Worm (Caenorhabditis elegans) whole organism, young adult: ENCODE measurements around the gene cpt-3.
A peak's percentile ranks its signal among the peaks of the same experiment; 100 is the strongest.

Source experiments
- B0261.1 ChIP-seq: sonication (generic microtip); optimal IDR thresholded peaks from 2 replicates; lab custom pipeline; 2016; ENCODE audit warnings: mild to moderate bottlenecking, missing genetic modification characterization, moderate library complexity, missing compliant biosample characterization
- C06A6.2 ChIP-seq: fragments of 200-800 bp; sonication (Bioruptor generic); conservative IDR thresholded peaks from 2 replicates; pipeline ENCODE4 v1.3.6; 2022; ENCODE audit warnings: missing genetic modification characterization, missing compliant biosample characterization
- C17E4.6 ChIP-seq: fragments of 200-800 bp; sonication (Bioruptor generic); IDR thresholded peaks from 2 replicates; pipeline ENCODE4 v1.3.6; 2022; ENCODE audit warnings: missing genetic modification reagents, missing genetic modification characterization, missing compliant biosample characterization
- F22D6.2 ChIP-seq: sonication (generic microtip); optimal IDR thresholded peaks from 2 replicates; lab custom pipeline; 2016; ENCODE audit warnings: mild to moderate bottlenecking, missing genetic modification characterization, missing compliant biosample characterization
- F33H1.4 ChIP-seq: fragments of 200-800 bp; sonication (Bioruptor generic); IDR thresholded peaks from 2 replicates; pipeline ENCODE4 v1.3.6; 2022; ENCODE audit warnings: missing genetic modification reagents, missing genetic modification characterization, missing compliant biosample characterization
- F39B2.1 ChIP-seq: fragments of 200-800 bp; sonication (Bioruptor generic); IDR thresholded peaks from 2 replicates; pipeline ENCODE4 v1.3.6; 2022; ENCODE audit warnings: missing genetic modification reagents, missing genetic modification characterization, missing compliant biosample characterization
- F49E8.2 ChIP-seq: sonication (generic microtip); optimal IDR thresholded peaks from 3 replicates; lab custom pipeline; 2017; ENCODE audit warnings: missing genetic modification characterization, mild to moderate bottlenecking, missing compliant biosample characterization, antibody characterized with exemption, moderate library complexity; ENCODE audit not compliant: insufficient read depth
- F55B11.4 ChIP-seq: sonication (generic microtip); optimal IDR thresholded peaks from 2 replicates; lab custom pipeline; 2016; ENCODE audit warnings: missing compliant biosample characterization, missing genetic modification characterization, borderline replicate concordance; ENCODE audit not compliant: insufficient read depth
- F57A8.1 ChIP-seq: fragments of 200-800 bp; sonication (Bioruptor generic); optimal IDR thresholded peaks from 2 replicates; lab custom pipeline; 2018; ENCODE audit warnings: mild to moderate bottlenecking, missing genetic modification characterization, moderate library complexity, missing compliant biosample characterization
- F57C9.4 ChIP-seq: sonication (generic microtip); optimal IDR thresholded peaks from 2 replicates; lab custom pipeline; 2017; ENCODE audit warnings: mild to moderate bottlenecking, missing genetic modification characterization, missing compliant biosample characterization
- T26A5.8 ChIP-seq: sonication (generic microtip); optimal IDR thresholded peaks from 2 replicates; lab custom pipeline; 2016; ENCODE audit warnings: missing genetic modification characterization, missing compliant biosample characterization
- Y53F4B.3 ChIP-seq: fragments of 200-800 bp; sonication (Bioruptor generic); IDR thresholded peaks from 2 replicates; pipeline ENCODE4 v1.3.6; 2022; ENCODE audit warnings: missing genetic modification reagents, missing genetic modification characterization, missing compliant biosample characterization
- Y53G8AR.9 ChIP-seq: fragments of 200-800 bp; sonication (Bioruptor generic); conservative IDR thresholded peaks from 2 replicates; pipeline ENCODE4 v1.3.6; 2022; ENCODE audit warnings: missing genetic modification reagents, missing genetic modification characterization, missing compliant biosample characterization
- Y56A3A.18 ChIP-seq: fragments of 200-800 bp; sonication (Bioruptor generic); IDR thresholded peaks from 2 replicates; pipeline ENCODE4 v1.3.6; 2022; ENCODE audit warnings: missing genetic modification reagents, missing genetic modification characterization, missing compliant biosample characterization
- atf-7 ChIP-seq: sonication (generic microtip); optimal IDR thresholded peaks from 2 replicates; lab custom pipeline; 2017; ENCODE audit warnings: mild to moderate bottlenecking, missing genetic modification characterization, missing compliant biosample characterization
- bed-2 ChIP-seq: fragments of 200-800 bp; sonication (Bioruptor generic); IDR thresholded peaks from 2 replicates; pipeline ENCODE4 v1.3.6; 2022; ENCODE audit warnings: missing genetic modification reagents, missing genetic modification characterization, missing compliant biosample characterization
- ccch-3 ChIP-seq: fragments of 200-800 bp; sonication (Bioruptor generic); optimal IDR thresholded peaks from 2 replicates; lab custom pipeline; 2018; ENCODE audit warnings: mild to moderate bottlenecking, missing genetic modification characterization, missing compliant biosample characterization
- cebp-1 ChIP-seq, 2 experiments: fragments of 200-800 bp in 1 of 2; sonication (Bioruptor generic) in 1 of 2; sonication (generic microtip) in 1 of 2; IDR thresholded peaks in 1 of 2; optimal IDR thresholded peaks in 1 of 2; 2 replicates each; pipeline versions ENCODE4 v1.3.6 to Lab custom; 2017 to 2022; ENCODE audit warnings: missing compliant biosample characterization in 2 of 2, missing genetic modification characterization in 2 of 2, mild to moderate bottlenecking in 1 of 2, missing genetic modification reagents in 1 of 2, moderate library complexity in 1 of 2
- cebp-2 ChIP-seq: fragments of 200-800 bp; sonication (Bioruptor generic); IDR thresholded peaks from 2 replicates; pipeline ENCODE4 v1.3.6; 2022; ENCODE audit warnings: missing genetic modification characterization, missing compliant biosample characterization
- ceh-27 ChIP-seq: fragments of 200-800 bp; sonication (Bioruptor generic); optimal IDR thresholded peaks from 2 replicates; lab custom pipeline; 2018; ENCODE audit warnings: mild to moderate bottlenecking, missing genetic modification characterization, moderate library complexity, missing compliant biosample characterization
- ceh-40 ChIP-seq: fragments of 200-800 bp; sonication (Bioruptor generic); IDR thresholded peaks from 2 replicates; pipeline ENCODE4 v1.3.6; 2022; ENCODE audit warnings: missing genetic modification characterization, missing compliant biosample characterization
- chd-7 ChIP-seq: sonication (generic microtip); optimal IDR thresholded peaks from 2 replicates; lab custom pipeline; 2016; ENCODE audit warnings: mild to moderate bottlenecking, missing genetic modification characterization, moderate library complexity, missing compliant biosample characterization
- dpff-1 ChIP-seq: sonication (generic microtip); optimal IDR thresholded peaks from 2 replicates; lab custom pipeline; 2017; ENCODE audit warnings: mild to moderate bottlenecking, missing genetic modification characterization, missing compliant biosample characterization
- dpl-1 ChIP-seq: fragments of 150-350 bp; optimal IDR thresholded peaks from 2 replicates; lab custom pipeline; 2014; ENCODE audit warnings: missing biosample characterization, missing genetic modification reagents, missing genetic modification characterization
- egl-18 ChIP-seq: fragments of 200-800 bp; sonication (Bioruptor generic); IDR thresholded peaks from 2 replicates; pipeline ENCODE4 v1.3.6; 2022; ENCODE audit warnings: missing genetic modification reagents, missing genetic modification characterization, missing compliant biosample characterization
- ets-4 ChIP-seq: fragments of 200-800 bp; sonication (Bioruptor generic); optimal IDR thresholded peaks from 2 replicates; lab custom pipeline; 2018; ENCODE audit warnings: mild to moderate bottlenecking, missing genetic modification characterization, missing compliant biosample characterization
- gei-17 ChIP-seq: fragments of 200-800 bp; sonication (Bioruptor generic); optimal IDR thresholded peaks from 2 replicates; lab custom pipeline; 2018; ENCODE audit warnings: mild to moderate bottlenecking, missing genetic modification characterization, missing compliant biosample characterization
- him-1 ChIP-seq: sonication (generic microtip); optimal IDR thresholded peaks from 2 replicates; lab custom pipeline; 2016; ENCODE audit warnings: missing genotype, missing genetic modification reagents, missing genetic modification characterization, missing compliant biosample characterization
- hlh-12 ChIP-seq: sonication (generic microtip); optimal IDR thresholded peaks from 2 replicates; lab custom pipeline; 2016; ENCODE audit warnings: missing genetic modification characterization, missing compliant biosample characterization
- hmg-1.2 ChIP-seq: fragments of 200-800 bp; sonication (Bioruptor generic); IDR thresholded peaks from 2 replicates; pipeline ENCODE4 v1.3.6; 2022; ENCODE audit warnings: missing genetic modification reagents, missing genetic modification characterization, missing compliant biosample characterization
- hsf-1 ChIP-seq: fragments of 200-800 bp; sonication (Bioruptor generic); IDR thresholded peaks from 2 replicates; pipeline ENCODE4 v1.3.6; 2022; ENCODE audit warnings: missing genetic modification reagents, missing genetic modification characterization, missing compliant biosample characterization
- lag-1 ChIP-seq: fragments of 200-800 bp; sonication (Bioruptor generic); IDR thresholded peaks from 2 replicates; pipeline ENCODE4 v1.3.6; 2022; ENCODE audit warnings: missing genetic modification reagents, missing genetic modification characterization, missing compliant biosample characterization
- let-526 ChIP-seq: fragments of 200-800 bp; sonication (Bioruptor generic); IDR thresholded peaks from 2 replicates; pipeline ENCODE4 v1.3.6; 2022; ENCODE audit warnings: missing genetic modification reagents, missing genetic modification characterization, missing compliant biosample characterization
- lin-26 ChIP-seq: fragments of 200-800 bp; sonication (Bioruptor generic); IDR thresholded peaks from 2 replicates; pipeline ENCODE4 v1.3.6; 2022; ENCODE audit warnings: missing genetic modification reagents, missing genetic modification characterization, missing compliant biosample characterization
- lin-35 ChIP-seq, 3 experiments: fragments of 150-350 bp in 2 of 3; sonication (generic microtip) in 1 of 3; optimal IDR thresholded peaks; 2 replicates each; lab custom pipeline; 2014 to 2018; ENCODE audit warnings: missing biosample characterization in 3 of 3, missing genetic modification characterization in 3 of 3, missing genetic modification reagents in 3 of 3
- lin-54 ChIP-seq: fragments of 200-800 bp; sonication (Bioruptor generic); optimal IDR thresholded peaks from 2 replicates; lab custom pipeline; 2018; ENCODE audit warnings: mild to moderate bottlenecking, missing genetic modification characterization, missing compliant biosample characterization
- lir-1 ChIP-seq: fragments of 200-800 bp; sonication (Bioruptor generic); conservative IDR thresholded peaks from 2 replicates; pipeline ENCODE4 v1.3.6; 2022; ENCODE audit warnings: missing genetic modification reagents, missing genetic modification characterization, missing compliant biosample characterization
- lsy-27 ChIP-seq: sonication (generic microtip); optimal IDR thresholded peaks from 2 replicates; lab custom pipeline; 2017; ENCODE audit warnings: missing genetic modification characterization, mild to moderate bottlenecking, missing compliant biosample characterization, antibody characterized with exemption, missing genotype, borderline replicate concordance; ENCODE audit not compliant: insufficient read depth
- madf-6 ChIP-seq: fragments of 200-800 bp; sonication (Bioruptor generic); IDR thresholded peaks from 2 replicates; pipeline ENCODE4 v1.3.6; 2022; ENCODE audit warnings: missing genetic modification reagents, missing genetic modification characterization, missing compliant biosample characterization
- mel-28 ChIP-seq: sonication (generic microtip); optimal IDR thresholded peaks from 2 replicates; lab custom pipeline; 2016; ENCODE audit warnings: borderline replicate concordance, mild to moderate bottlenecking, missing genetic modification characterization, missing compliant biosample characterization
- mes-4 ChIP-seq: sonication (generic microtip); optimal IDR thresholded peaks from 2 replicates; lab custom pipeline; 2016; ENCODE audit warnings: missing genotype, missing genetic modification characterization, missing compliant biosample characterization
- pbrm-1 ChIP-seq: fragments of 200-800 bp; sonication (Bioruptor generic); IDR thresholded peaks from 2 replicates; pipeline ENCODE4 v1.3.6; 2022; ENCODE audit warnings: missing genetic modification reagents, missing genetic modification characterization, missing compliant biosample characterization
- rpc-1 ChIP-seq, 2 experiments: fragments of 150-350 bp in 1 of 2; sonication (generic microtip) in 1 of 2; optimal IDR thresholded peaks; 2 replicates each; lab custom pipeline; 2014 to 2018; ENCODE audit warnings: missing biosample characterization in 1 of 2, missing genetic modification characterization in 1 of 2, missing genetic modification reagents in 1 of 2, missing genotype in 1 of 2
- sdz-38 ChIP-seq: sonication (generic microtip); optimal IDR thresholded peaks from 2 replicates; lab custom pipeline; 2016; ENCODE audit warnings: missing genotype, missing genetic modification characterization, missing compliant biosample characterization
- snpc-1.3 ChIP-seq: sonication (generic microtip); optimal IDR thresholded peaks from 2 replicates; lab custom pipeline; 2017; ENCODE audit warnings: missing genetic modification characterization, mild to moderate bottlenecking, missing compliant biosample characterization, antibody characterized with exemption, moderate library complexity, missing genotype, missing genetic modification reagents; ENCODE audit not compliant: insufficient read depth
- tlf-1 ChIP-seq: fragments of 200-800 bp; sonication (Bioruptor generic); optimal IDR thresholded peaks from 2 replicates; lab custom pipeline; 2018; ENCODE audit warnings: mild to moderate bottlenecking, missing genetic modification characterization, missing compliant biosample characterization
- zfh-2 ChIP-seq: fragments of 200-800 bp; sonication (Bioruptor generic); conservative IDR thresholded peaks from 2 replicates; pipeline ENCODE4 v1.3.6; 2022; ENCODE audit warnings: missing genetic modification reagents, missing genetic modification characterization, missing compliant biosample characterization
- zim-3 ChIP-seq: sonication (generic microtip); optimal IDR thresholded peaks from 2 replicates; lab custom pipeline; 2017; ENCODE audit warnings: mild to moderate bottlenecking, missing genetic modification characterization, moderate library complexity, missing compliant biosample characterization

Gene cpt-3

DNA sequence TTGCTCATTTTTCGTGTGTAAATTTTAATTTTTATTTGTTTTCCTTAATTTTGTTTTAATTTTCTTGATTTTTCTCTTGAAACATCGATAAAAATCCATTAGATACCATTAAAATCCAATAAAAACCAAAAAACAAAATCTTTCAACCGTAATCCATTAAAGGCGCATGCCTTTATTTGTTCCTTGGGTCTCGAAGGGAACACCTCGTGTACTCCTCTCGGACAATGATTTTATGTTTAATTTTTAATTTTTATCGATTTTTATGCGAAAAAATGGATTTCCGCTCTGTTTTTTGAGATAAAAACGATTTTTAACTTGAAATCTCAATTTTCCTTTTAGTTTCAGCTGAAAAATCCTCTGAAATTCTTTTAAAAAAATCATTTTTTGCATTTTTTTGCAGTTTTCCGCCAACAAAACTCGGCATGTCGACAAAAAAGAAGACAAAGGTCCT, 19.3 kb downstream of the cpt-3 start, which contains the start of gene ppk-2 (continued):
- TF ChIP-seq bed-2 (GFP tag; lab: Robert Waterston, UW) (no peak), lsy-27 (no peak), cebp-1 (GFP tag; IDR thresholded peaks at IDR 0.05; lab: Robert Waterston, UW) (no peak), cebp-1 (tag; optimal IDR thresholded peaks at IDR 0.05; lab: Kevin White, UChicago) (no peak), cebp-2 (GFP tag; lab: Robert Waterston, UW) (no peak), T26A5.8 (no peak), atf-7 (tag; lab: Kevin White, UChicago) (no peak), F55B11.4 (tag; lab: Kevin White, UChicago) (no peak), let-526 (GFP tag; lab: Robert Waterston, UW) (no peak), F22D6.2 (tag; lab: Kevin White, UChicago) (no peak), lin-54 (GFP tag; lab: Kevin White, UChicago) (peak; percentile 59), chd-7 (tag; lab: Kevin White, UChicago) (no peak), hsf-1 (no peak), tlf-1 (GFP tag; lab: Kevin White, UChicago) (no peak), C17E4.6 (GFP tag; lab: Robert Waterston, UW) (no peak), F49E8.2 (tag; lab: Kevin White, UChicago) (peak; percentile 17), lag-1 (GFP tag; lab: Robert Waterston, UW) (no peak), Y53G8AR.9 (GFP tag; lab: Robert Waterston, UW) (peak; percentile 30; the same call in 1 of the 2 replicates), Y53F4B.3 (GFP tag; lab: Robert Waterston, UW) (no peak), hmg-1.2 (GFP tag; lab: Robert Waterston, UW) (no peak), B0261.1 (tag; lab: Kevin White, UChicago) (no peak), F57C9.4 (tag; lab: Kevin White, UChicago) (no peak), gei-17 (no peak), ets-4 (GFP tag; lab: Kevin White, UChicago) (no peak), F57A8.1 (GFP tag; lab: Kevin White, UChicago) (no peak), him-1 (tag; lab: Kevin White, UChicago) (no peak), ccch-3 (GFP tag; lab: Kevin White, UChicago) (no peak), F39B2.1 (GFP tag; lab: Robert Waterston, UW) (no peak), F33H1.4 (GFP tag; lab: Robert Waterston, UW) (peak; percentile 96), mel-28 (tag; lab: Kevin White, UChicago) (no peak), mes-4 (tag; lab: Kevin White, UChicago) (no peak), ceh-27 (GFP tag; lab: Kevin White, UChicago) (no peak), zim-3 (tag; lab: Kevin White, UChicago) (no peak), pbrm-1 (peak; percentile 40; the same call in 1 of the 2 replicates), lin-35 (GFP tag; optimal IDR thresholded peaks at IDR 0.05; lab: Kevin White, UChicago) (no peak), C06A6.2 (GFP tag; lab: Robert Waterston, UW) (no peak), madf-6 (GFP tag; lab: Robert Waterston, UW) (peak; percentile 96), lin-26 (GFP tag; lab: Robert Waterston, UW) (no peak), dpff-1 (tag; lab: Kevin White, UChicago) (no peak), egl-18 (GFP tag; lab: Robert Waterston, UW) (no peak), hlh-12 (tag; lab: Kevin White, UChicago) (no peak), snpc-1.3 (tag; lab: Kevin White, UChicago) (peak; percentile 34), rpc-1 (optimal IDR thresholded peaks at IDR 0.05; lab: Kevin White, UChicago) (no peak), rpc-1 (tag; optimal IDR thresholded peaks at IDR 0.05; lab: Kevin White, UChicago) (no peak), ceh-40 (GFP tag; lab: Robert Waterston, UW) (no peak), zfh-2 (GFP tag; lab: Robert Waterston, UW) (no peak), dpl-1 (peak; percentile 10), lir-1 (GFP tag; lab: Robert Waterston, UW) (no peak), sdz-38 (tag; lab: Kevin White, UChicago) (no peak), Y56A3A.18 (GFP tag; lab: Robert Waterston, UW) (no peak)
